Fruit fly (Drosophila melanogaster) S2 (cell line): ENCODE results near the gene Pdp.

Source experiments
- CG8478 ChIP-seq: fragments of >200 bp; optimal IDR thresholded peaks from 2 replicates; lab custom pipeline; 2018
- CTCF ChIP-seq, 2 experiments: fragments of >200 bp; optimal IDR thresholded peaks; 2 replicates each; lab custom pipeline; 2018

The Pdp gene

DNA sequence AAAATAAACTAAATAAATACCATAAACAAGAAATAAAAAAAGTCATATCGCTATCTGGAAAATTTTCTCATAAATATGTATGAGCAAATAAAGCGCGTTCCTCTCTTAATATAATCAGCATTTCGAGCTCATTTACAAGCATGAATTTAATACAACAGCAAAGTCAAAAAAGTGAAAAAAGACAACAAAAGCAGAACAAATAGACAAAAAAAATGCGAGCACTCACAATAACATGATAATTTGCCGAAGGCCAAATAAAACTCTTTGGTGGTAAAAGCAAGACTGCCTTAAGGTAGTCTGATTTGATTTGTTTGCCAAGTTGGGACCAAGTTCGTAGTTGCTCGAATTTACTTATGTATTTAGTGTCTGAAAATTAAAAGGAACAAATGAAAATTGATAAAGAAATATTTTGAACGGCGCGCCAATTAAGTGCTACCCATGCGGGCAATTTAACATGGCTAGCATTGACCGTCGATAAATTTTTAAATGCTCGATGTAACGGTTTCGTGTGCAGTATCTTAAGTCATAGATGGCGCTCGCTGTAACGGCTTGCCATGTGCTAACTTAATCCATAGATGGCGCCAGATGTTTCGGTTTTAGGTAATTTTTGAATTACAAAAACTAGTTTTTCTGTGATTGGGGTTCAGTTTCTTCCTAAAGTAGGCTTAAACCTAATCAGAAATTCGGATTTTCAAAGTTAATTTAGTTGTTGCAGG lies 23.9 kb downstream of the Pdp start:
- TF ChIP-seq CG8478 (lab: Kevin White, UChicago) (no peak), CTCF (optimal IDR thresholded peaks at IDR 0.05; lab: Kevin White, UChicago) (peak; percentile 96)

- TF ChIP-seq CG8478 (lab: Kevin White, UChicago) (no peak), CTCF (optimal IDR thresholded peaks at IDR 0.05; lab: Kevin White, UChicago) (no peak)
These were observed 24.6 kb downstream of the Pdp start for dm6 chrX:7709708-7710438.

DNA sequence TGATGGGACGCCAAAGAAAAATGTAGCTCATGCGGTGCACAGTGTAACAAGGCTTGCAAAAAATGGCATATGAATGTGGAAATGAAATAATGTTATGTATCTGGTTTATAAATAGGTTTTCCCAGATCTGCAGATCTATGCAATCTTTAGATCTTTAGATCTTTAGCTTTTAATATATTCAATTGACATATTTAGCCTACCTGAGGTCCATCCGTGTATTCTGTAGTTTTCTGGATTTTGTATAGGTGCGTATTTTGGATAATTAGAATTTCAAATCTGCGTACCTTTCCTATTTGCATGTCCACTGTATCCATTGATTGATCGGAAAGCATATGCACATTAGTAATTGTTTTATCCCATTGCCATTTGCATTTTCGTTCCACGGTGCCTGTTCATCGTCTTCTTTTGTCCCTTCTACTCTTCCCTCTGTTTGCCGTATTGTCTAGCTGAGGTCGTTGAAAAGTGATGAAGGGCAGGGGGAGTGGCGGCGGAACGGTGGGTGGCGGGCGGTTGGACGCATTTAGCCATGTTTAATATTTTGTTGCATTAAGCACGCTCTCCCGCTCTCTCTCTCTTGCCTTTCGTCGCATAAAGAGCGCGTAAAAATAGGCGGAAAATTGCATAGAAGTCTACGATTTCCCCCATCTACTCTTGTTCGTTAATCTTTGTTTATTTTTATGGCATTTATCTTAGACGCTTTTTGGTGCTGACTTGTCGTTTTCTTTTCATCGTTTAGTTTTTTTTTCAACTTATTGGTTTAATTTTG lies 25.3 kb downstream of the Pdp start, which contains the start of gene CHES-1-like:
CHES-1-like (minus strand) TSS at position 444 of the 766 bp plus-strand sequence.
- TF ChIP-seq CG8478 (lab: Kevin White, UChicago) (no peak), CTCF (optimal IDR thresholded peaks at IDR 0.05; lab: Kevin White, UChicago) (no peak)

DNA sequence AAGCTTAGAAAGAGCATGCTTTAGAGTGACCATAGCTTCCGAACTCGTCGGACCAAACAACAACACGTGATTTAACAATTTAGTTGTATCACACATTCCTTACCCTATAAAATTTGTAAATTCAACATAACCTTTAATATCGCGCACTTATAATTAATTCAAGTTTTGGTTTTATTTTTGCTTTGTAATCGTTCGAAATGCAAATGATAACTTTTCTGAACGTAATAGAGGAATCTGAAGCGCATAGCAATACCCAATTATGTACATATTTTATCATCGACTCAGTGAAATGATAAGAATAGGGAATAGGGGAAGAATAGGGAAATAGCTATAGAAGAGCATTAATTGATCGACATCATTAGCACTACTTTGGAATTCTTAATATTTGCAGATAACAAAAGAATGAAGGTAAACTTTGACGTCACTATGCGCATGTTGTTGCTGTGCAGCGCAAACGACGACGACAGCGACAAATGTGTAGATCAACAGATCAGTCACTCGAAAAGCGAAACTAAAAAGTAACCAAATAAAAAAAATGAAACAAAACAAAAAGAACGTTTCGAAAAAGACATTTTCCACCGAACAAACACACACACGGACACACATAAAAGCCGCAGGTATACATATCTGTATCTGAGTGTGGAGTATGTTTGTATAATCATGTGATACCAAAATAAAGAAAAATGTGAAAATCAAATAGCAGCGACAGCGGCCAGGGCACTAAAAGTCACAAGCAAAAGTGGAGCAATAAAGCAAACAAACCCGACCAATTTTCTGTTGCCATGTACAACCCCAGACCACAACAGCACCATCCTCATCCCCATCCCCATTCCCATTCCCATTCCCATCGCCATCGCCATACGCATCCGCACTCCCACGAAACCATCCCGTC lies 26.9 kb downstream of the Pdp start:
- no peak for TF ChIP-seq CTCF (optimal IDR thresholded peaks at IDR 0.05; lab: Kevin White, UChicago)
- no peak for TF ChIP-seq CG8478 (lab: Kevin White, UChicago)

DNA sequence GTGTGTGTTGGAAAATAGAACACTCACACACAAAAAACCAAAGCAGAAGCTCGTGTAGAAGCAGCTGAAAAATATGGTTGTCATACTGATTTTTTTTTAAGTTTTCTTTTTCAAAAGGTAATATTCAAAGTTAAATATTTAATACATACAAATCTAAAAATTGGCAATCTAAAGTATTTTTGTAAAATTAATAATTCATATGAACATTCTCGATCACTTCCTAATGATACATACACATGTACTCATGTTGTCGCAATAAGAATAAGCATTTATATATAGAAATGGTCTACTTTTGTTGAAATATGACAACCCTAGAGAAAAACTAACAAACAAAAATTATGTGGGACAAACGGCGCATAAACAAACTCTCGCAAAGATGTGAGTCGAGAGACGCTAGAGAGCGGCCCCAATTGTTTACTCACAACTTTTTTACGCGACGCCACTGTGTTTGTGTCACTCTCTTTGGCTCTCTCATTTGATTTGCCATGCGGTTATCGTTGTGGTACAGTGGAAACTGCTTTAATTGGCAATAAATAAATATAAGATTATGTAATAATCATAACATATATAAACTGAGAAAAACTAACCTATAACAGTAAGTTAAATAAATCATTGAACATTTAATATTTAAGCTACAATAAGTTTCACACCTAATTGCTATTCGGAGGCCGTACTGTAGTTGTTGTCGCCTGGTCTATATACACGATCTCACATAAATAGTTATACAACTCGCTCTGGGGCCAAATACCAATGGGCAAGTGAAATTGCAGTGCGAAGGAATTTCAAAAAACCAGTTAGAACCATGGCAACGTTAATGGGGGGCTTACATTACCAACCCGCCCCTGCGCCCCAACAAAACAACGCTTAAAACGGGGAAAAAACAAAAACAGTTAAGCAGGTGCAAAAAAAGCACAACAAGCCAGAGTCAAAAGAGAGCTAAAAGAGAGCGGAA lies 27.8 kb downstream of the Pdp start:
- TF ChIP-seq CTCF (optimal IDR thresholded peaks at IDR 0.05; lab: Kevin White, UChicago) (no peak), CG8478 (lab: Kevin White, UChicago) (no peak)

- TF ChIP-seq CG8478 (lab: Kevin White, UChicago): peak; percentile 24
- TF ChIP-seq CTCF (optimal IDR thresholded peaks at IDR 0.05; lab: Kevin White, UChicago): no peak
These were observed 29.0 kb downstream of the Pdp start for dm6 chrX:7705175-7706097.

dm6 chrX:7704262-7705174 lies 29.9 kb downstream of the Pdp start:
- TF ChIP-seq CG8478 (lab: Kevin White, UChicago) (no peak), CTCF (optimal IDR thresholded peaks at IDR 0.05; lab: Kevin White, UChicago) (no peak)

DNA sequence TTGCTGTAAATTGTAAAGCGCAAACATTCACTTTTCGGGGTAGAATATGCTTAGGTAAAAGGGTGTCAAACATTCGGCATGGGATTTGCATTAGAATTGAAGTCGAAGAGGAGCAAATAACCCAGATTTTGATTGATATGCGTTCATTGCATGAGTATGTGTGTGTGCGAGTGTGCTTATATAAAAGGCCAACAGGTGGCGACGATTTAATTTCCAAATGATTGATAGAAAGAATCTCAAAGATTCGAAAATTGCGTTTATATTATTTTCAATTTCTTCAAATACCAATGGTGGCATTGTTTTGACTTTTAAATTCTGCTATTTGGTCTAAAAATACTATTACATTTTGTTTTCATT lies 30.6 kb downstream of the Pdp start:
- TF ChIP-seq CG8478 (lab: Kevin White, UChicago): no peak
- no peak for TF ChIP-seq CTCF (optimal IDR thresholded peaks at IDR 0.05; lab: Kevin White, UChicago)

DNA sequence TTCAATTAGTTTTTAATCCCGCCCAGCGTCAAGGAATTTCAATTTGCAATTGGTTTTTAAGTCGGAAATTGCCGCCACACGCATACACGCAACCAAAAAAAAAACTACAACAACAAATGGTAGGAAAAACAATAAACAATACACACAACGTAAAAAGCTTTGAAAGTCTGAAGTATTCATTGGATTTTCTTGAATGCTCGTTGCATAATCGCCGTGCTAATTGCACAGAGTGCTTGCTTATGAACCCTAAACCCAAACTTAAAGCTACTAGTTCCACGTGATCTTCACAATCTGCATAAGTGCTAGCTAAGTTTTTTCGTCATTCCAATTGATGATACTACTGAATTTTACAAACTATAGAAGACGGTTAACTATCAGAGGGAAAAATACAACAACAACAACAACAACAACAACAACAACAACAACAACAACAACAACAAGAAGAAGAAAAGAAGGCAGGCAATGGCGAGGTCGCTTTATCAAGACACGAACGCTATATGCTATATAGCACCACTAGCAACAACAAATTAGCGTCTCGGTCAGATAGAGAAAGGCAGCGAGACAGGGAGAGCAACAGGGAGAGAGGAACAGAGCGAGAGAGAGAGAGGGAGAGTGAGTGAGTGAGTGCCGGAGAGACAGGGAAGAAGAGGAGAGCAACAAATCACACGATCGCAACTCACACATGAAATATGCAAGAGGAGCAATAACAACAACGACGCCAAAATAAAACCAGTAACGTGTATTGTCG lies 32.1 kb downstream of the Pdp start:
- TF ChIP-seq CG8478 (lab: Kevin White, UChicago): no peak

dm6 chrX:7701282-7702078 lies 33.0 kb downstream of the Pdp start:
- TF ChIP-seq CG8478 (lab: Kevin White, UChicago) (no peak), CTCF (optimal IDR thresholded peaks at IDR 0.05; lab: Kevin White, UChicago) (no peak)
